Fruit fly (Drosophila melanogaster) whole organism, embryonic: ENCODE measurements around the gene Cralbp.

ENCODE experiments used
- Atf-2 ChIP-seq: fragments of 200-800 bp; sonication (Bioruptor generic); optimal IDR thresholded peaks from 2 replicates; lab custom pipeline; 2016; ENCODE audit warnings: missing biosample characterization, missing genetic modification characterization
- B-H1 ChIP-seq: fragments of 200-800 bp; sonication (Bioruptor generic); IDR thresholded peaks from 3 replicates; pipeline ENCODE4 v1.3.6; 2022; ENCODE audit warnings: missing biosample characterization, missing genetic modification characterization
- CG10321 ChIP-seq: fragments of 200-800 bp; sonication (Bioruptor generic); IDR thresholded peaks from 2 replicates; pipeline ENCODE4 v1.3.6; 2022; ENCODE audit warnings: missing biosample characterization, missing genetic modification characterization
- CG11247 ChIP-seq: fragments of 200-800 bp; sonication (Bioruptor generic); IDR thresholded peaks from 2 replicates; pipeline ENCODE4 v1.3.6; 2022; ENCODE audit warnings: missing biosample characterization, missing genetic modification characterization
- CG13424 ChIP-seq: fragments of 200-800 bp; sonication (Bioruptor generic); optimal IDR thresholded peaks from 2 replicates; lab custom pipeline; 2019; ENCODE audit warnings: missing biosample characterization, mild to moderate bottlenecking, missing genetic modification characterization, moderate library complexity
- CG14710 ChIP-seq: fragments of 200-800 bp; sonication (Bioruptor generic); optimal IDR thresholded peaks from 3 replicates; lab custom pipeline; 2019; ENCODE audit warnings: missing biosample characterization, mild to moderate bottlenecking, missing genetic modification characterization, moderate library complexity
- CG16813 ChIP-seq: fragments of 200-800 bp; sonication (Bioruptor generic); IDR thresholded peaks from 3 replicates; pipeline ENCODE4 v1.3.6; 2022; ENCODE audit warnings: missing biosample characterization, missing genetic modification characterization; ENCODE audit not compliant: partially characterized antibody
- CG17186 ChIP-seq: fragments of 200-800 bp; sonication (Bioruptor generic); optimal IDR thresholded peaks from 3 replicates; lab custom pipeline; 2017; ENCODE audit warnings: missing biosample characterization, missing genetic modification reagents, missing genetic modification characterization
- CG17385 ChIP-seq: fragments of 200-800 bp; sonication (Bioruptor generic); optimal IDR thresholded peaks from 3 replicates; lab custom pipeline; 2018; ENCODE audit warnings: missing biosample characterization, mild to moderate bottlenecking, missing genetic modification characterization
- CG30431 ChIP-seq: fragments of 200-800 bp; sonication (Bioruptor generic); optimal IDR thresholded peaks from 2 replicates; lab custom pipeline; 2017; ENCODE audit warnings: missing biosample characterization, missing genetic modification characterization
- CG4282 ChIP-seq: fragments of 200-800 bp; sonication (Bioruptor generic); optimal IDR thresholded peaks from 2 replicates; lab custom pipeline; 2016; ENCODE audit warnings: missing biosample characterization, missing genetic modification characterization
- CG6654 ChIP-seq: fragments of 200-800 bp; sonication (Bioruptor generic); optimal IDR thresholded peaks from 2 replicates; lab custom pipeline; 2017; ENCODE audit warnings: missing biosample characterization, mild to moderate bottlenecking, missing genetic modification characterization
- CG6854 ChIP-seq: fragments of 200-800 bp; sonication (Bioruptor generic); optimal IDR thresholded peaks from 3 replicates; lab custom pipeline; 2017; ENCODE audit warnings: missing biosample characterization, mild to moderate bottlenecking, missing genetic modification characterization
- CG9609 ChIP-seq: fragments of 200-800 bp; sonication (Bioruptor generic); optimal IDR thresholded peaks from 3 replicates; lab custom pipeline; 2016; ENCODE audit warnings: missing biosample characterization, missing genetic modification characterization
- CG9727 ChIP-seq: fragments of 200-800 bp; sonication (Bioruptor generic); optimal IDR thresholded peaks from 3 replicates; lab custom pipeline; 2017; ENCODE audit warnings: missing biosample characterization, mild to moderate bottlenecking, missing genetic modification characterization
- CHES-1-like ChIP-seq: fragments of 200-800 bp; sonication (Bioruptor generic); optimal IDR thresholded peaks from 2 replicates; lab custom pipeline; 2016; ENCODE audit warnings: missing biosample characterization, missing genetic modification characterization
- CTCF ChIP-seq: fragments of 200-800 bp; sonication (Bioruptor generic); optimal IDR thresholded peaks from 2 replicates; lab custom pipeline; 2017; ENCODE audit warnings: missing biosample characterization, mild to moderate bottlenecking, missing genetic modification characterization, moderate library complexity
- Dip2 ChIP-seq: fragments of 200-800 bp; sonication (Bioruptor generic); IDR thresholded peaks from 2 replicates; pipeline ENCODE4 v1.3.6; 2022; ENCODE audit warnings: missing biosample characterization, missing genetic modification characterization
- Dp ChIP-seq: fragments of 200-800 bp; sonication (Bioruptor generic); optimal IDR thresholded peaks from 2 replicates; lab custom pipeline; 2018; ENCODE audit warnings: missing biosample characterization, mild to moderate bottlenecking, missing genetic modification characterization, moderate library complexity
- Ets65A ChIP-seq: fragments of 200-800 bp; sonication (Bioruptor generic); peaks from one replicate; lab custom pipeline; 2016; ENCODE audit warnings: missing biosample characterization, missing genetic modification characterization
- HHEX ChIP-seq: fragments of 200-800 bp; sonication (Bioruptor generic); optimal IDR thresholded peaks from 3 replicates; lab custom pipeline; 2017; ENCODE audit warnings: missing biosample characterization, mild to moderate bottlenecking, missing genetic modification characterization, missing genetic modification reagents
- HLHmδ ChIP-seq: fragments of 200-800 bp; sonication (Bioruptor generic); optimal IDR thresholded peaks from 2 replicates; lab custom pipeline; 2018; ENCODE audit warnings: missing biosample characterization, mild to moderate bottlenecking, missing genetic modification characterization, moderate library complexity
- HmgZ ChIP-seq: fragments of 200-800 bp; sonication (Bioruptor generic); optimal IDR thresholded peaks from 2 replicates; lab custom pipeline; 2018; ENCODE audit warnings: missing biosample characterization, mild to moderate bottlenecking, missing genetic modification characterization
- Hmr ChIP-seq: fragments of 200-800 bp; sonication (Bioruptor generic); optimal IDR thresholded peaks from 3 replicates; lab custom pipeline; 2017; ENCODE audit warnings: mild to moderate bottlenecking, missing biosample characterization, missing genetic modification reagents, missing genetic modification characterization
- Hr78 ChIP-seq, 2 experiments: fragments of 200-800 bp in 1 of 2; fragments of >200 bp in 1 of 2; sonication (Bioruptor generic) in 1 of 2; optimal IDR thresholded peaks; 2 replicates each; lab custom pipeline; 2017 to 2019; ENCODE audit warnings: missing biosample characterization in 2 of 2, missing genetic modification characterization in 2 of 2, mild to moderate bottlenecking in 1 of 2, moderate library complexity in 1 of 2
- MESR4 ChIP-seq: fragments of 200-800 bp; sonication (Bioruptor generic); optimal IDR thresholded peaks from 2 replicates; lab custom pipeline; 2018; ENCODE audit warnings: missing biosample characterization, mild to moderate bottlenecking, missing genetic modification characterization, moderate library complexity
- NC2α ChIP-seq: fragments of 200-800 bp; sonication (Bioruptor generic); optimal IDR thresholded peaks from 2 replicates; lab custom pipeline; 2016; ENCODE audit warnings: missing biosample characterization, missing genetic modification characterization
- Oaz ChIP-seq: fragments of 200-800 bp; sonication (Bioruptor generic); IDR thresholded peaks from 2 replicates; pipeline ENCODE4 v1.3.6; 2022; ENCODE audit warnings: missing biosample characterization, missing genetic modification characterization
- Pdp1 ChIP-seq, 2 experiments: fragments of 200-800 bp; sonication (Bioruptor generic); optimal IDR thresholded peaks; 3 replicates each; lab custom pipeline; 2016; ENCODE audit warnings: missing biosample characterization in 2 of 2, missing genetic modification characterization in 2 of 2, mild to moderate bottlenecking in 1 of 2, moderate library complexity in 1 of 2
- Scr ChIP-seq: fragments of 200-800 bp; sonication (Bioruptor generic); IDR thresholded peaks from 2 replicates; pipeline ENCODE4 v1.3.6; 2022; ENCODE audit warnings: missing biosample characterization, missing genetic modification characterization; ENCODE audit not compliant: partially characterized antibody
- Side ChIP-seq: fragments of 200-800 bp; sonication (Bioruptor generic); optimal IDR thresholded peaks from 2 replicates; lab custom pipeline; 2016; ENCODE audit warnings: missing biosample characterization, missing genetic modification characterization
- Trl ChIP-seq, 3 experiments: fragments of >200 bp in 2 of 3; fragments of 200-800 bp in 1 of 3; sonication (Bioruptor generic) in 1 of 3; optimal IDR thresholded peaks; 2 replicates in 1 of 3; 3 replicates in 2 of 3; lab custom pipeline; 2016 to 2017; ENCODE audit warnings: missing biosample characterization in 1 of 3, missing genetic modification characterization in 1 of 3
- bab2 ChIP-seq: fragments of 200-800 bp; sonication (Bioruptor generic); optimal IDR thresholded peaks from 2 replicates; lab custom pipeline; 2016; ENCODE audit warnings: missing biosample characterization, missing genetic modification characterization
- gfzf ChIP-seq: fragments of 200-800 bp; sonication (Bioruptor generic); optimal IDR thresholded peaks from 2 replicates; lab custom pipeline; 2016; ENCODE audit warnings: missing biosample characterization, mild to moderate bottlenecking, missing genetic modification characterization, moderate library complexity
- knrl ChIP-seq: fragments of 200-800 bp; sonication (Bioruptor generic); IDR thresholded peaks from 3 replicates; pipeline ENCODE4 v1.3.6; 2022; ENCODE audit warnings: missing biosample characterization, missing genetic modification characterization; ENCODE audit not compliant: partially characterized antibody
- mirr ChIP-seq: fragments of 200-800 bp; sonication (Bioruptor generic); optimal IDR thresholded peaks from 3 replicates; lab custom pipeline; 2018; ENCODE audit warnings: missing biosample characterization, mild to moderate bottlenecking, missing genetic modification characterization
- nerfin-1 ChIP-seq: fragments of 200-800 bp; sonication (Bioruptor generic); optimal IDR thresholded peaks from 3 replicates; lab custom pipeline; 2019; ENCODE audit warnings: missing biosample characterization, mild to moderate bottlenecking, missing genetic modification characterization, moderate library complexity
- pum ChIP-seq: fragments of 200-800 bp; sonication (Bioruptor generic); optimal IDR thresholded peaks from 2 replicates; lab custom pipeline; 2016; ENCODE audit warnings: missing biosample characterization, missing genetic modification characterization
- rib ChIP-seq: fragments of 200-800 bp; sonication (Bioruptor generic); IDR thresholded peaks from 2 replicates; pipeline ENCODE4 v1.3.6; 2022; ENCODE audit warnings: missing biosample characterization, missing genetic modification characterization
- row ChIP-seq: fragments of 200-800 bp; sonication (Bioruptor generic); IDR thresholded peaks from 3 replicates; pipeline ENCODE4 v1.3.6; 2022; ENCODE audit warnings: missing biosample characterization, missing genetic modification characterization
- slbo ChIP-seq: fragments of 200-800 bp; sonication (Bioruptor generic); IDR thresholded peaks from 2 replicates; pipeline ENCODE4 v1.3.6; 2022; ENCODE audit warnings: missing biosample characterization, missing genetic modification characterization
- slou ChIP-seq: fragments of 200-800 bp; sonication (Bioruptor generic); optimal IDR thresholded peaks from 3 replicates; lab custom pipeline; 2016; ENCODE audit warnings: missing biosample characterization, missing genetic modification characterization
- sna ChIP-seq: fragments of 200-800 bp; sonication (Bioruptor generic); IDR thresholded peaks from 2 replicates; pipeline ENCODE4 v1.3.6; 2022; ENCODE audit warnings: missing biosample characterization, missing genetic modification characterization; ENCODE audit not compliant: partially characterized antibody
- trem ChIP-seq: fragments of 200-800 bp; optimal IDR thresholded peaks from 3 replicates; lab custom pipeline; 2019; ENCODE audit warnings: missing biosample characterization, mild to moderate bottlenecking, missing genetic modification characterization, moderate library complexity
- unc-4 ChIP-seq: fragments of 200-800 bp; sonication (Bioruptor generic); IDR thresholded peaks from 2 replicates; pipeline ENCODE4 v1.3.6; 2022; ENCODE audit warnings: missing biosample characterization, missing genetic modification characterization; ENCODE audit not compliant: partially characterized antibody
- vfl ChIP-seq: fragments of 200-800 bp; sonication (Bioruptor generic); optimal IDR thresholded peaks from 2 replicates; lab custom pipeline; 2016; ENCODE audit warnings: missing biosample characterization, missing genetic modification characterization
- zen2 ChIP-seq: fragments of 200-800 bp; sonication (Bioruptor generic); IDR thresholded peaks from 3 replicates; pipeline ENCODE4 v1.3.6; 2022; ENCODE audit warnings: missing biosample characterization, missing genetic modification characterization; ENCODE audit not compliant: partially characterized antibody
- zfh2 ChIP-seq: fragments of 200-800 bp; sonication (Bioruptor generic); optimal IDR thresholded peaks from 2 replicates; lab custom pipeline; 2016; ENCODE audit warnings: missing biosample characterization, missing genetic modification characterization

Gene Cralbp

dm6 chr3L:5764922-5765843, 21.3 kb downstream of the Cralbp start, which contains the start of gene CG10576 (continued):
- TF ChIP-seq row, result peak; percentile 76
- no peak for TF ChIP-seq CG4282 (GFP tag; lab: Kevin White, UChicago)
- TF ChIP-seq slou, result no peak
- TF ChIP-seq vfl (GFP tag; lab: Kevin White, UChicago), result no peak
- peak; percentile 18 for TF ChIP-seq CHES-1-like (GFP tag; lab: Kevin White, UChicago)
- no peak for TF ChIP-seq HHEX (GFP tag; lab: Kevin White, UChicago)
- TF ChIP-seq Dip2 (GFP tag; lab: Robert Waterston, UW), result no peak
- peak; percentile 79 for TF ChIP-seq knrl (GFP tag; lab: Robert Waterston, UW)
- no peak for TF ChIP-seq bab2 (GFP tag; lab: Kevin White, UChicago)
- TF ChIP-seq Atf-2, result no peak
- no peak for TF ChIP-seq CG30431 (GFP tag; lab: Kevin White, UChicago)
- no peak for TF ChIP-seq Hmr (GFP tag; lab: Kevin White, UChicago)
- peak; percentile 60 for TF ChIP-seq CG16813 (GFP tag; lab: Robert Waterston, UW)
- TF ChIP-seq CG6654, result no peak
- TF ChIP-seq sna (GFP tag; lab: Robert Waterston, UW), result 0 out of 2 replicates have a peak, but pooled peaks have one; percentile 45
- no peak for TF ChIP-seq B-H1 (GFP tag; lab: Robert Waterston, UW)
- TF ChIP-seq CG13424 (tag; lab: Kevin White, UChicago), result no peak
- no peak for TF ChIP-seq rib (GFP tag; lab: Robert Waterston, UW)
- TF ChIP-seq CTCF, result peak; percentile 78
- TF ChIP-seq slbo (GFP tag; lab: Robert Waterston, UW), result 0 out of 2 replicates have a peak, but pooled peaks have one; percentile 16
- peak; percentile 7 for TF ChIP-seq CG6854 (GFP tag; lab: Kevin White, UChicago)
- no peak for TF ChIP-seq CG10321 (GFP tag; lab: Robert Waterston, UW)
- TF ChIP-seq Trl (optimal IDR thresholded peaks at IDR 0.05; lab: Kevin White, UChicago), result peak in 1 of 2 experiments; percentile 5
- TF ChIP-seq Trl (GFP tag; optimal IDR thresholded peaks at IDR 0.05; lab: Kevin White, UChicago), result no peak
- TF ChIP-seq Scr (GFP tag; lab: Robert Waterston, UW), result peak; percentile 77
- TF ChIP-seq CG9609 (GFP tag; lab: Kevin White, UChicago), result no peak
- TF ChIP-seq HLHmδ, result peak; percentile 2
- no peak for TF ChIP-seq nerfin-1 (tag; lab: Kevin White, UChicago)
- peak in 1 of 2 experiments; percentile 95 for TF ChIP-seq Pdp1 (GFP tag; optimal IDR thresholded peaks at IDR 0.05; lab: Kevin White, UChicago)
- TF ChIP-seq Oaz (GFP tag; lab: Robert Waterston, UW), result no peak
- TF ChIP-seq CG17385 (GFP tag; lab: Kevin White, UChicago), result no peak
- no peak for TF ChIP-seq mirr (GFP tag; lab: Kevin White, UChicago)
- TF ChIP-seq zfh2, result peak; percentile 3
- no peak for TF ChIP-seq Hr78 (GFP tag; optimal IDR thresholded peaks at IDR 0.05; lab: Kevin White, UChicago)
- peak; percentile 95 for TF ChIP-seq trem (tag; lab: Kevin White, UChicago)
- peak; percentile 14 for TF ChIP-seq Side
- no peak for TF ChIP-seq NC2α
- TF ChIP-seq unc-4 (GFP tag; lab: Robert Waterston, UW), result peak; percentile 68; the same call in 1 of the 2 replicates
- TF ChIP-seq CG9727, result peak; percentile 22
- peak; percentile 9 for TF ChIP-seq HmgZ (tag; lab: Kevin White, UChicago)
- TF ChIP-seq gfzf (GFP tag; lab: Kevin White, UChicago), result peak; percentile 90
- no peak for TF ChIP-seq pum (GFP tag; lab: Kevin White, UChicago)
- peak; percentile 78 for TF ChIP-seq CG14710 (tag; lab: Kevin White, UChicago)
- peak; percentile 76 for TF ChIP-seq Dp (GFP tag; lab: Kevin White, UChicago)
- TF ChIP-seq CG11247 (GFP tag; lab: Robert Waterston, UW), result no peak
- peak; percentile 39 for TF ChIP-seq CG17186 (GFP tag; lab: Kevin White, UChicago)
- no peak for TF ChIP-seq zen2 (GFP tag; lab: Robert Waterston, UW)
- peak; percentile 95 for TF ChIP-seq MESR4 (GFP tag; lab: Kevin White, UChicago)
- TF ChIP-seq Ets65A, result peak; percentile 75
